Fruit fly (Drosophila melanogaster) whole organism, embryonic: ENCODE measurements around the gene Ppt1.

Experiments used
- B-H1 ChIP-seq: fragments of 200-800 bp; sonication (Bioruptor generic); IDR thresholded peaks from 3 replicates; pipeline ENCODE4 v1.3.6; 2022; ENCODE audit warnings: missing biosample characterization, missing genetic modification characterization
- CG1024 ChIP-seq: fragments of 200-800 bp; sonication (Bioruptor generic); IDR thresholded peaks from 2 replicates; pipeline ENCODE4 v1.3.6; 2022; ENCODE audit warnings: missing biosample characterization, missing genetic modification characterization
- CG10267 ChIP-seq: fragments of 200-800 bp; sonication (Bioruptor generic); optimal IDR thresholded peaks from 2 replicates; lab custom pipeline; 2018; ENCODE audit warnings: missing biosample characterization, mild to moderate bottlenecking, missing genetic modification characterization, moderate library complexity
- CG10959 ChIP-seq: fragments of 200-800 bp; sonication (Bioruptor generic); IDR thresholded peaks from 2 replicates; pipeline ENCODE4 v1.3.6; 2022; ENCODE audit warnings: missing biosample characterization, missing genetic modification characterization
- CG11696 ChIP-seq: fragments of 200-800 bp; sonication (Bioruptor generic); IDR thresholded peaks from 2 replicates; pipeline ENCODE4 v1.3.6; 2022; ENCODE audit warnings: missing biosample characterization, missing genetic modification characterization
- CG12104 ChIP-seq: fragments of 200-800 bp; sonication (Bioruptor generic); optimal IDR thresholded peaks from 3 replicates; lab custom pipeline; 2016; ENCODE audit warnings: missing biosample characterization, missing genetic modification characterization
- CG1602 ChIP-seq: fragments of 200-800 bp; sonication (Bioruptor generic); optimal IDR thresholded peaks from 3 replicates; lab custom pipeline; 2016; ENCODE audit warnings: missing biosample characterization, missing genetic modification characterization
- CG1792 ChIP-seq: fragments of 200-800 bp; sonication (Bioruptor generic); optimal IDR thresholded peaks from 2 replicates; lab custom pipeline; 2016; ENCODE audit warnings: missing biosample characterization, missing genetic modification characterization
- CG18262 ChIP-seq: fragments of 200-800 bp; optimal IDR thresholded peaks from 3 replicates; lab custom pipeline; 2019; ENCODE audit warnings: missing biosample characterization, mild to moderate bottlenecking, missing genetic modification characterization, moderate library complexity
- CG1832 ChIP-seq: fragments of 200-800 bp; sonication (Bioruptor generic); optimal IDR thresholded peaks from 2 replicates; lab custom pipeline; 2017; ENCODE audit warnings: missing biosample characterization, mild to moderate bottlenecking, missing genetic modification characterization, inconsistent platforms
- CG2120 ChIP-seq: fragments of 200-800 bp; sonication (Bioruptor generic); optimal IDR thresholded peaks from 3 replicates; lab custom pipeline; 2016; ENCODE audit warnings: missing biosample characterization, missing genetic modification characterization
- CG2678 ChIP-seq: fragments of 200-800 bp; sonication (Bioruptor generic); optimal IDR thresholded peaks from 3 replicates; lab custom pipeline; 2019; ENCODE audit warnings: missing biosample characterization, mild to moderate bottlenecking, missing genetic modification characterization, moderate library complexity
- CG32772 ChIP-seq: fragments of 200-800 bp; sonication (Bioruptor generic); IDR thresholded peaks from 2 replicates; pipeline ENCODE4 v1.3.6; 2022; ENCODE audit warnings: missing biosample characterization, missing genetic modification characterization
- CG34422 ChIP-seq: fragments of 200-800 bp; sonication (Bioruptor generic); IDR thresholded peaks from 3 replicates; pipeline ENCODE4 v1.3.6; 2022; ENCODE audit warnings: missing biosample characterization, missing genetic modification characterization
- CG4854 ChIP-seq: fragments of 200-800 bp; sonication (Bioruptor generic); optimal IDR thresholded peaks from 2 replicates; lab custom pipeline; 2016; ENCODE audit warnings: missing biosample characterization, missing genetic modification characterization, inconsistent platforms
- CG6254 ChIP-seq: fragments of 200-800 bp; sonication (Bioruptor generic); optimal IDR thresholded peaks from 3 replicates; lab custom pipeline; 2017; ENCODE audit warnings: mild to moderate bottlenecking, missing biosample characterization, missing genetic modification reagents, missing genetic modification characterization
- CG6813 ChIP-seq: fragments of 200-800 bp; sonication (Bioruptor generic); optimal IDR thresholded peaks from 2 replicates; lab custom pipeline; 2017; ENCODE audit warnings: missing biosample characterization, missing genetic modification characterization, mild to moderate bottlenecking, moderate library complexity, missing genetic modification reagents
- CG7928 ChIP-seq: fragments of 200-800 bp; sonication (Bioruptor generic); optimal IDR thresholded peaks from 2 replicates; lab custom pipeline; 2017; ENCODE audit warnings: missing biosample characterization, mild to moderate bottlenecking, missing genetic modification characterization
- CG7963 ChIP-seq: fragments of 200-800 bp; sonication (Bioruptor generic); IDR thresholded peaks from 3 replicates; pipeline ENCODE4 v1.3.6; 2022; ENCODE audit warnings: missing biosample characterization, missing genetic modification characterization; ENCODE audit not compliant: partially characterized antibody
- CG8388 ChIP-seq: fragments of 200-800 bp; sonication (Bioruptor generic); optimal IDR thresholded peaks from 2 replicates; lab custom pipeline; 2019; ENCODE audit warnings: missing biosample characterization, mild to moderate bottlenecking, missing genetic modification characterization, moderate library complexity
- Dfd ChIP-seq, 2 experiments: fragments of >200 bp; optimal IDR thresholded peaks; 2 replicates each; lab custom pipeline; 2017; ENCODE audit warnings: missing biosample characterization in 2 of 2, missing genetic modification characterization in 2 of 2
- Dp ChIP-seq: fragments of 200-800 bp; sonication (Bioruptor generic); optimal IDR thresholded peaks from 2 replicates; lab custom pipeline; 2018; ENCODE audit warnings: missing biosample characterization, mild to moderate bottlenecking, missing genetic modification characterization, moderate library complexity
- H15 ChIP-seq: fragments of 200-800 bp; sonication (Bioruptor generic); IDR thresholded peaks from 3 replicates; pipeline ENCODE4 v1.3.6; 2022; ENCODE audit warnings: missing biosample characterization, missing genetic modification characterization
- Hey ChIP-seq: fragments of 200-800 bp; sonication (Bioruptor generic); optimal IDR thresholded peaks from 3 replicates; lab custom pipeline; 2018; ENCODE audit warnings: missing biosample characterization, mild to moderate bottlenecking, missing genetic modification characterization
- Hsf ChIP-seq: fragments of 200-800 bp; sonication (Bioruptor generic); optimal IDR thresholded peaks from 3 replicates; lab custom pipeline; 2016; ENCODE audit warnings: missing biosample characterization, missing genetic modification characterization
- Lhr ChIP-seq: fragments of 200-800 bp; sonication (Bioruptor generic); optimal IDR thresholded peaks from 3 replicates; lab custom pipeline; 2017; ENCODE audit warnings: mild to moderate bottlenecking, missing biosample characterization, missing genetic modification reagents, missing genetic modification characterization
- Opbp ChIP-seq: fragments of 200-800 bp; sonication (Bioruptor generic); IDR thresholded peaks from 3 replicates; pipeline ENCODE4 v1.3.6; 2022; ENCODE audit warnings: missing biosample characterization, missing genetic modification characterization; ENCODE audit not compliant: partially characterized antibody
- Rfx ChIP-seq: fragments of 200-800 bp; sonication (Bioruptor generic); IDR thresholded peaks from 2 replicates; pipeline ENCODE4 v1.3.6; 2022; ENCODE audit warnings: missing biosample characterization, missing genetic modification characterization
- Sox102F ChIP-seq: fragments of 200-800 bp; sonication (Bioruptor generic); optimal IDR thresholded peaks from 2 replicates; lab custom pipeline; 2018; ENCODE audit warnings: missing biosample characterization, mild to moderate bottlenecking, missing genetic modification characterization, moderate library complexity
- Sry-β ChIP-seq: fragments of 200-800 bp; sonication (Bioruptor generic); optimal IDR thresholded peaks from 2 replicates; lab custom pipeline; 2018; ENCODE audit warnings: missing biosample characterization, mild to moderate bottlenecking, missing genetic modification characterization, moderate library complexity
- Ssrp ChIP-seq: fragments of 200-800 bp; sonication (Bioruptor generic); optimal IDR thresholded peaks from 2 replicates; lab custom pipeline; 2018; ENCODE audit warnings: missing biosample characterization, mild to moderate bottlenecking, missing genetic modification characterization, moderate library complexity
- Stat92E ChIP-seq, 3 experiments: fragments of >200 bp in 2 of 3; fragments of 200-800 bp in 1 of 3; sonication (Bioruptor generic) in 1 of 3; optimal IDR thresholded peaks; 2 replicates each; lab custom pipeline; 2017 to 2019; ENCODE audit warnings: missing biosample characterization in 3 of 3, missing genetic modification characterization in 3 of 3, mild to moderate bottlenecking in 1 of 3, moderate library complexity in 1 of 3
- al ChIP-seq: fragments of 200-800 bp; sonication (Bioruptor generic); IDR thresholded peaks from 2 replicates; pipeline ENCODE4 v1.3.6; 2022; ENCODE audit warnings: missing biosample characterization, missing genetic modification characterization
- cato ChIP-seq: fragments of 200-800 bp; sonication (Bioruptor generic); optimal IDR thresholded peaks from 2 replicates; lab custom pipeline; 2016; ENCODE audit warnings: missing biosample characterization, missing genetic modification characterization, borderline replicate concordance
- croc ChIP-seq: fragments of 200-800 bp; sonication (Bioruptor generic); conservative IDR thresholded peaks from 3 replicates; pipeline ENCODE4 v1.3.6; 2022; ENCODE audit warnings: missing biosample characterization, missing genetic modification characterization
- ems ChIP-seq: fragments of 200-800 bp; sonication (Bioruptor generic); optimal IDR thresholded peaks from 3 replicates; lab custom pipeline; 2016; ENCODE audit warnings: missing biosample characterization, missing genetic modification characterization
- fd96Cb ChIP-seq: fragments of 200-800 bp; sonication (Bioruptor generic); optimal IDR thresholded peaks from 2 replicates; lab custom pipeline; 2018; ENCODE audit warnings: missing biosample characterization, mild to moderate bottlenecking, missing genetic modification characterization, moderate library complexity
- fu2 ChIP-seq: fragments of 200-800 bp; sonication (Bioruptor generic); optimal IDR thresholded peaks from 2 replicates; lab custom pipeline; 2016; ENCODE audit warnings: missing biosample characterization, missing genetic modification characterization
- hth ChIP-seq: fragments of >200 bp; optimal IDR thresholded peaks from 2 replicates; lab custom pipeline; 2017; ENCODE audit warnings: inconsistent platforms
- lbe ChIP-seq: fragments of 200-800 bp; sonication (Bioruptor generic); optimal IDR thresholded peaks from 2 replicates; lab custom pipeline; 2016; ENCODE audit warnings: missing biosample characterization, mild to moderate bottlenecking, missing genetic modification characterization
- luna ChIP-seq: fragments of 200-800 bp; sonication (Bioruptor generic); optimal IDR thresholded peaks from 2 replicates; lab custom pipeline; 2016; ENCODE audit warnings: missing biosample characterization, missing genetic modification characterization
- phol ChIP-seq: fragments of 200-800 bp; sonication (Bioruptor generic); optimal IDR thresholded peaks from 3 replicates; lab custom pipeline; 2018; ENCODE audit warnings: missing biosample characterization, mild to moderate bottlenecking, missing genetic modification characterization, moderate library complexity
- prd ChIP-seq, 3 experiments: fragments of >200 bp in 2 of 3; fragments of 200-800 bp in 1 of 3; sonication (Bioruptor generic) in 1 of 3; optimal IDR thresholded peaks in 2 of 3; IDR thresholded peaks in 1 of 3; 2 replicates in 2 of 3; 3 replicates in 1 of 3; pipeline versions ENCODE4 v1.3.6 to Lab custom; 2017 to 2022; ENCODE audit warnings: missing biosample characterization in 1 of 3, missing genetic modification characterization in 1 of 3
- salm ChIP-seq: fragments of 200-800 bp; sonication (Bioruptor generic); optimal IDR thresholded peaks from 2 replicates; lab custom pipeline; 2018; ENCODE audit warnings: missing biosample characterization, mild to moderate bottlenecking, missing genetic modification characterization
- sd ChIP-seq: fragments of 200-800 bp; sonication (Bioruptor generic); optimal IDR thresholded peaks from 3 replicates; lab custom pipeline; 2018; ENCODE audit warnings: missing biosample characterization, mild to moderate bottlenecking, missing genetic modification characterization, moderate library complexity
- sob ChIP-seq: fragments of 200-800 bp; sonication (Bioruptor generic); IDR thresholded peaks from 2 replicates; pipeline ENCODE4 v1.3.6; 2022; ENCODE audit warnings: missing biosample characterization, missing genetic modification characterization
- tll ChIP-seq, 2 experiments: fragments of 200-800 bp in 1 of 2; fragments of >200 bp in 1 of 2; sonication (Bioruptor generic) in 1 of 2; optimal IDR thresholded peaks; 2 replicates each; lab custom pipeline; 2017 to 2019; ENCODE audit warnings: missing biosample characterization in 2 of 2, missing genetic modification characterization in 2 of 2, mild to moderate bottlenecking in 1 of 2, moderate library complexity in 1 of 2
- yki ChIP-seq: fragments of >200 bp; optimal IDR thresholded peaks from 3 replicates; lab custom pipeline; 2018

Ppt1 gene

DNA sequence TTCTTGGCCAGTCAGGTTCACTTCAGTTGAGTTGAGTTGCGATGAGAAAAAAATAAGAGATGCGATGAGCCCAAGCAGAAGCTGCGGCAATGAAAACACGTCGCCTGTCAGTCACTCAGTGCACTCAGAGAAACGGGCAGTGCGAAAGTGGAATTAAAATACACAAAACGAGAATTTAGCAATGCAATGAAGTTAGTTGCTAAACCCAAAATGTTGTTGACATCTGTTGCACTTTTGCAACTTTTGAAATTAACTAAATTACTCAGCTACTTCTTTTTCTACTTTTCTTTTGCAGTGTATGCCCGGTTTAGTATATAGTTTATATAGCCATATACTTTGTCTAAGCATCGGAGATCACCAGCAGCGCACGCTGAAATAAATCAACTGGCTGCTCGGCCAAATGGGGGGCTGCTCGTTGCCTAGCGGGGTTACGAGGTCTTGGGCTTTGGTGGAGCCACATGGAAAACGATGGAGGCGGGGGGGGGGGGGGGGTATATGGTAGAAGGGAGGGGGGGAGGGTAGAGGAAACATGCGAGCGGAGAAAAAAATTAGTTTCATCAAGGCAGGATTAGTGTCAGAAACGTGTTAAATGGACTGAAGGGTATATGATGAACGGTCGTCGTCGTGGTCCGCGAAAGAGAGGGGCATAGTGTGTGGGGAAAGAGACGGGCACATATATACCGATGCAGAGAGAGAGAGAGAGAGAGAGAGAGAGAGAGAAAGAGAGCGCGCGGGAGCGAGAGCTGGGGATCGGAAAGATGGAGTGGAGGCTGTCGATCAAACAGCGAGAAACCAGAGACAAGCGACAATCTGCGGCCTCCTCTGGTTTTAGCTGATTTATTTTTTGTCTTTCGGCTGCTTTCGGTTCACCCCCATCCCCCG lies 33.2 kb downstream of the Ppt1 start (continued):
- TF ChIP-seq fd96Cb (tag; lab: Kevin White, UChicago) (peak; percentile 77), CG8388 (GFP tag; lab: Kevin White, UChicago) (peak; percentile 80), Ssrp (tag; lab: Kevin White, UChicago) (peak; percentile 78), CG6254 (peak; percentile 65), tll (GFP tag; optimal IDR thresholded peaks at IDR 0.05; lab: Kevin White, UChicago) (no peak), CG1024 (peak; percentile 37), luna (GFP tag; lab: Kevin White, UChicago) (no peak), CG1792 (GFP tag; lab: Kevin White, UChicago) (peak; percentile 52), sd (no peak), yki (lab: Kevin White, UChicago) (no peak), cato (GFP tag; lab: Kevin White, UChicago) (peak; percentile 63), Hsf (GFP tag; lab: Kevin White, UChicago) (peak; percentile 73), prd (optimal IDR thresholded peaks at IDR 0.05; lab: Kevin White, UChicago) (no peak), prd (GFP tag; IDR thresholded peaks at IDR 0.05; lab: Robert Waterston, UW) (peak; percentile 90), al (no peak), CG1602 (GFP tag; lab: Kevin White, UChicago) (peak; percentile 70), CG7928 (GFP tag; lab: Kevin White, UChicago) (no peak), CG18262 (tag; lab: Kevin White, UChicago) (peak; percentile 86), Dfd (GFP tag; optimal IDR thresholded peaks at IDR 0.05; lab: Kevin White, UChicago) (no peak), CG32772 (peak; percentile 60), CG11696 (no peak), CG2678 (tag; lab: Kevin White, UChicago) (peak; percentile 74), lbe (GFP tag; lab: Kevin White, UChicago) (no peak), sob (peak; percentile 47; the same call in 1 of the 2 replicates), Rfx (GFP tag; lab: Robert Waterston, UW) (peak; percentile 62), CG4854 (GFP tag; lab: Kevin White, UChicago) (peak; percentile 43), salm (tag; lab: Kevin White, UChicago) (peak; percentile 42), Sox102F (GFP tag; lab: Kevin White, UChicago) (peak; percentile 67), phol (tag; lab: Kevin White, UChicago) (peak; percentile 84), croc (GFP tag; lab: Robert Waterston, UW) (peak; percentile 69), CG6813 (GFP tag; lab: Kevin White, UChicago) (peak; percentile 47), CG34422 (GFP tag; lab: Robert Waterston, UW) (peak; percentile 46; the same call in 1 of the 3 replicates), Hey (tag; lab: Kevin White, UChicago) (no peak), ems (GFP tag; lab: Kevin White, UChicago) (peak; percentile 62), CG1832 (peak; percentile 83), CG10959 (GFP tag; lab: Robert Waterston, UW) (peak; percentile 92), fu2 (GFP tag; lab: Kevin White, UChicago) (peak; percentile 16), H15 (GFP tag; lab: Robert Waterston, UW) (peak; percentile 58; the same call in 1 of the 3 replicates), CG2120 (GFP tag; lab: Kevin White, UChicago) (no peak), B-H1 (GFP tag; lab: Robert Waterston, UW) (peak; percentile 55), CG12104 (no peak), Stat92E (GFP tag; optimal IDR thresholded peaks at IDR 0.05; lab: Kevin White, UChicago) (no peak), Opbp (GFP tag; lab: Robert Waterston, UW) (no peak), CG10267 (tag; lab: Kevin White, UChicago) (peak; percentile 79), hth (lab: Kevin White, UChicago) (no peak), Sry-β (GFP tag; lab: Kevin White, UChicago) (no peak), Dp (no peak), CG7963 (GFP tag; lab: Robert Waterston, UW) (no peak), Lhr (GFP tag; lab: Kevin White, UChicago) (peak; percentile 47)
